Worm (Caenorhabditis elegans): ENCODE results near the gene F52H3.11.

DNA sequence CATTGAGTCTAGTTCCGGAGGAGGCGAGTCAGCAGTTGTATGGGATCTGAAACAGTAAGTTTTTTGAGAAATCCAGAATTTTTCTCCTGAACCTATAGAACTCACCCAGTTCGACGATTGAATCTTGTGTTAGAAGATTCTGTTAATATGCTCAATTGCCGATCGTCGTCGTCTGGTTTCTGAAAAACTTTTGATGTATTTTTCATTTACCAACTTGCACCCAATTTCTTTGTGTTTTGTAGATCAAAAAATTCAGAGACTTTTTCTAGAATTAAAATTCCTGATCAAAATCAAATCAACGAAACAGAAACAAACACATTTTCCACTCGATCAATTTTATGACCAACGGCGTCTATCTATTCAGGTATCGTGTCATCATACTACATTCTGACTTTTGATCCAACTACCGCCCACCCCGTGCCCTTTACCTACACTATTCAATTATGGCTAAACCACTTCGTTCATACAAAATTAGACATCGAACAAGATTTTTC is 11.6 kb upstream of the F52H3.11 start, which contains the start of gene C18D1.2:
- TF ChIP-seq ceh-30 (tag; optimal IDR thresholded peaks at IDR 0.05) (no peak), unc-42 (tag; optimal IDR thresholded peaks at IDR 0.05) (no peak), pha-4 (tag; optimal IDR thresholded peaks at IDR 0.05) (no peak), ama-1 (optimal IDR thresholded peaks at IDR 0.05) (no peak), ets-4 (tag; optimal IDR thresholded peaks at IDR 0.05) (no peak)

Measured in whole organism, late embryonic.